Worm (Caenorhabditis elegans) whole organism, L4/young adult: ENCODE data around the gene Y56A3A.33.

ENCODE experiments used
- dao-5 ChIP-seq: sonication (generic microtip); optimal IDR thresholded peaks from 2 replicates; lab custom pipeline; 2016; ENCODE audit warnings: missing genotype, missing genetic modification characterization, moderate library complexity, missing compliant biosample characterization
- him-1 ChIP-seq: sonication (generic microtip); optimal IDR thresholded peaks from 2 replicates; lab custom pipeline; 2016; ENCODE audit warnings: missing genotype, missing genetic modification reagents, missing genetic modification characterization, missing compliant biosample characterization

ce11 chrIII:11999543-11999942, 3.2 kb downstream of the Y56A3A.33 start:
- no peak for TF ChIP-seq him-1 (tag; lab: Kevin White, UChicago)
- no peak for TF ChIP-seq dao-5 (tag; lab: Kevin White, UChicago)
